Worm (Caenorhabditis elegans): ENCODE data around the gene srh-31.

Gene srh-31

ce11 chrV:17660003-17660402 lies 47.1 kb upstream of the srh-31 start, which contains the start of gene dgat-2:
Gene dgat-2 (plus strand): TSS chrV:17660303.
- TF ChIP-seq nhr-237 (tag; optimal IDR thresholded peaks at IDR 0.05) (no peak), ceh-88 (GFP tag; IDR thresholded peaks at IDR 0.05) (no peak), nhr-85 (tag) (no peak), snpc-4 (tag; optimal IDR thresholded peaks at IDR 0.05) (no peak), ces-1 (GFP tag; optimal IDR thresholded peaks at IDR 0.05) (no peak), irx-1 (tag; optimal IDR thresholded peaks at IDR 0.05) (no peak), lin-39 (tag; optimal IDR thresholded peaks at IDR 0.05) (no peak), fkh-10 (GFP tag; optimal IDR thresholded peaks at IDR 0.05) (no peak), nhr-77 (tag; optimal IDR thresholded peaks at IDR 0.05) (no peak), nhr-71 (tag; optimal IDR thresholded peaks at IDR 0.05) (no peak), C04F5.9 (tag; optimal IDR thresholded peaks at IDR 0.05) (no peak), elt-2 (tag; optimal IDR thresholded peaks at IDR 0.05) (no peak), ama-1 (optimal IDR thresholded peaks at IDR 0.05) (no peak), mep-1 (tag; optimal IDR thresholded peaks at IDR 0.05) (no peak), fkh-4 (tag; optimal IDR thresholded peaks at IDR 0.05; ENCODE audit: borderline replicate concordance) (no peak), pax-3 (tag; optimal IDR thresholded peaks at IDR 0.05) (no peak), efl-3 (GFP tag; optimal IDR thresholded peaks at IDR 0.05) (no peak), mdl-1 (tag; optimal IDR thresholded peaks at IDR 0.05) (no peak), fkh-8 (tag; optimal IDR thresholded peaks at IDR 0.05) (no peak), tbx-2 (tag; optimal IDR thresholded peaks at IDR 0.05) (no peak)

ce11 chrV:17662260-17662659 lies 44.9 kb upstream of the srh-31 start:
- TF ChIP-seq nhr-20 (tag; optimal IDR thresholded peaks at IDR 0.05) (peak; percentile 44), lin-35 (GFP tag; optimal IDR thresholded peaks at IDR 0.05) (peak in 1 of 2 experiments; percentile 4), pqm-1 (tag; optimal IDR thresholded peaks at IDR 0.05) (peak; percentile 69), mdl-1 (tag; optimal IDR thresholded peaks at IDR 0.05) (no peak), elt-2 (tag; optimal IDR thresholded peaks at IDR 0.05) (peak; percentile 93), fkh-4 (tag; optimal IDR thresholded peaks at IDR 0.05; ENCODE audit: borderline replicate concordance) (no peak)

ce11 chrV:17664367-17664766 lies 42.8 kb upstream of the srh-31 start:
- no peak for TF ChIP-seq sup-37 (GFP tag; optimal IDR thresholded peaks at IDR 0.05)
- no peak for TF ChIP-seq pax-3 (tag; optimal IDR thresholded peaks at IDR 0.05)
- TF ChIP-seq fkh-10 (GFP tag; optimal IDR thresholded peaks at IDR 0.05): no peak
- TF ChIP-seq nhr-237 (tag; optimal IDR thresholded peaks at IDR 0.05): no peak
- TF ChIP-seq lin-14 (GFP tag; optimal IDR thresholded peaks at IDR 0.05): no peak
- TF ChIP-seq C16A3.4 (tag; optimal IDR thresholded peaks at IDR 0.05): no peak
- TF ChIP-seq aha-1 (tag; optimal IDR thresholded peaks at IDR 0.05): no peak
- no peak for TF ChIP-seq skn-1 (tag; optimal IDR thresholded peaks at IDR 0.05)
- no peak for TF ChIP-seq sox-4 (tag; optimal IDR thresholded peaks at IDR 0.05)
- TF ChIP-seq blmp-1 (tag; optimal IDR thresholded peaks at IDR 0.05): no peak
- no peak for TF ChIP-seq ces-1 (GFP tag; optimal IDR thresholded peaks at IDR 0.05)
- TF ChIP-seq mef-2 (tag; optimal IDR thresholded peaks at IDR 0.05): no peak
- no peak for TF ChIP-seq snpc-4 (tag; optimal IDR thresholded peaks at IDR 0.05)
- no peak for TF ChIP-seq ceh-82 (tag; optimal IDR thresholded peaks at IDR 0.05)

- TF ChIP-seq isw-1 (GFP tag; IDR thresholded peaks at IDR 0.05) (no peak), snu-23 (GFP tag; optimal IDR thresholded peaks at IDR 0.05) (no peak), fos-1 (tag; optimal IDR thresholded peaks at IDR 0.05) (no peak), sptf-1 (tag; optimal IDR thresholded peaks at IDR 0.05) (no peak), hlh-17 (GFP tag; optimal IDR thresholded peaks at IDR 0.05; ENCODE audit: borderline replicate concordance) (no peak), mab-9 (GFP tag; IDR thresholded peaks at IDR 0.05) (no peak), egl-27 (tag; optimal IDR thresholded peaks at IDR 0.05) (no peak), nhr-71 (tag; optimal IDR thresholded peaks at IDR 0.05) (no peak), ceh-82 (tag; optimal IDR thresholded peaks at IDR 0.05) (no peak)
These were observed 41.2 kb upstream of the srh-31 start, which contains the start of gene F59A1.11 for ce11 chrV:17665906-17666305. Gene F59A1.11 (minus strand): TSS chrV:17666006.

All from whole organism, L1 larva.